Worm (Caenorhabditis elegans): ENCODE data around the gene syx-6.

ce11 chrX:3115134-3116032 is 48.9 kb upstream of the syx-6 start:
- TF ChIP-seq ces-1 (GFP tag; optimal IDR thresholded peaks at IDR 0.05) (no peak), unc-39 (tag; optimal IDR thresholded peaks at IDR 0.05) (no peak), lsy-2 (tag; optimal IDR thresholded peaks at IDR 0.05) (no peak), ztf-11 (tag; optimal IDR thresholded peaks at IDR 0.05) (no peak), nhr-76 (tag; optimal IDR thresholded peaks at IDR 0.05) (no peak), pha-4 (tag; optimal IDR thresholded peaks at IDR 0.05) (no peak), snpc-4 (tag; optimal IDR thresholded peaks at IDR 0.05) (no peak), nhr-12 (tag; optimal IDR thresholded peaks at IDR 0.05) (no peak), elt-3 (tag; optimal IDR thresholded peaks at IDR 0.05) (no peak), elt-1 (tag; optimal IDR thresholded peaks at IDR 0.05; ENCODE audit: borderline replicate concordance, insufficient read depth) (no peak), mab-5 (tag; optimal IDR thresholded peaks at IDR 0.05) (no peak), nhr-2 (tag; optimal IDR thresholded peaks at IDR 0.05) (no peak), lin-13 (tag; optimal IDR thresholded peaks at IDR 0.05) (no peak)
